Worm (Caenorhabditis elegans): Measurements from ENCODE around the gene math-8.

DNA sequence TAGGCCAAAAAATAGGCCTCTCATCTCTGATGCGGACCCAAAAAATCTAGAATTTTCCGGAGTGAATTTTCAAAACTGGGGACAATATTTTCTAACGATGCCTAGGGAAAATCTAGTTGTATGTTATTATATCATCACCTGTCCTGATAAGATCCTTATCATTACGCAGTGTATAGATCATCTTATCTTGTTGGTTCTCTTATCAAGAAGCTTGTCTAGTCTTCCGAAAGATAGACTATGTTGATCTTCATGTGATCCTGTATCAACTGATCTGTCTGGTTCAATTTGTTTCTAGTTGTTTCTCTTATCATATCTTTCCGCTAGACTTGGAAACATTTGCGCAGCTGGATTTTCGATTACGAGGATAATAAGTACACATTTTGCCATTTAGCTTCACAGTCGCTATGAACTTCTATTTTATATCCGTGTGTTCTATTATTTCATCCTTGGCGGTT is 38.1 kb downstream of the math-8 start, which contains the start of gene C52E2.3:
- no peak for TF ChIP-seq ztf-4 (tag; optimal IDR thresholded peaks at IDR 0.05)
- no peak for TF ChIP-seq ztf-11 (tag; optimal IDR thresholded peaks at IDR 0.05)
- TF ChIP-seq lin-13 (GFP tag; optimal IDR thresholded peaks at IDR 0.05) = no peak
- TF ChIP-seq zip-4 (GFP tag; optimal IDR thresholded peaks at IDR 0.05) = no peak
- no peak for TF ChIP-seq rnt-1 (tag; optimal IDR thresholded peaks at IDR 0.05)
- TF ChIP-seq pag-3 (tag; optimal IDR thresholded peaks at IDR 0.05; ENCODE audit: borderline replicate concordance, insufficient read depth) = no peak
- TF ChIP-seq ceh-82 (tag; optimal IDR thresholded peaks at IDR 0.05) = no peak
- TF ChIP-seq lsy-2 (tag; optimal IDR thresholded peaks at IDR 0.05) = no peak
- TF ChIP-seq pqm-1 (tag; optimal IDR thresholded peaks at IDR 0.05) = no peak

All from whole organism, L1 larva.